Fruit fly (Drosophila melanogaster): ENCODE measurements around the gene CG34452.

CG34452 gene

DNA sequence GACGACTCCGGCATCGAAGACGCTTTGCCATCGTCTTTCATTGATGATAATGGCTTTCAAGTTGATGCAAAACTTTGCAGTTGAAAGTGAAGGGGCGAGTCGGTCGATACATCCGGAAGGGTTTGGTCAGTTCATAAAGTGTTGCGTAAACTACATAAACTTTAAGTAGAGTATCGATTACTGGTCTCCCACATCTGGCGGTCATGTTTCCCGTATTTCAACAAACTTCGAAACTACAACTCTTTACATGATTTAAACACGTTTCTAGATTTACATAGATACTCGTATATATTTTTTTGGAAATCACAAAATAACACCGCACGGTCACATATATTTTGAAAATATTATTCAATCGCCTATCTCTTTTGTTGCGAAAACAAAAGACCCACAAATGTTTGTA lies at the start of gene CG34452:
Gene CG34452, minus strand, starts transcription at position 101 of the 400 bp plus-strand sequence.
- TF ChIP-seq CG17801 (GFP tag; optimal IDR thresholded peaks at IDR 0.05; ENCODE audit: partially characterized antibody): no peak

DNA sequence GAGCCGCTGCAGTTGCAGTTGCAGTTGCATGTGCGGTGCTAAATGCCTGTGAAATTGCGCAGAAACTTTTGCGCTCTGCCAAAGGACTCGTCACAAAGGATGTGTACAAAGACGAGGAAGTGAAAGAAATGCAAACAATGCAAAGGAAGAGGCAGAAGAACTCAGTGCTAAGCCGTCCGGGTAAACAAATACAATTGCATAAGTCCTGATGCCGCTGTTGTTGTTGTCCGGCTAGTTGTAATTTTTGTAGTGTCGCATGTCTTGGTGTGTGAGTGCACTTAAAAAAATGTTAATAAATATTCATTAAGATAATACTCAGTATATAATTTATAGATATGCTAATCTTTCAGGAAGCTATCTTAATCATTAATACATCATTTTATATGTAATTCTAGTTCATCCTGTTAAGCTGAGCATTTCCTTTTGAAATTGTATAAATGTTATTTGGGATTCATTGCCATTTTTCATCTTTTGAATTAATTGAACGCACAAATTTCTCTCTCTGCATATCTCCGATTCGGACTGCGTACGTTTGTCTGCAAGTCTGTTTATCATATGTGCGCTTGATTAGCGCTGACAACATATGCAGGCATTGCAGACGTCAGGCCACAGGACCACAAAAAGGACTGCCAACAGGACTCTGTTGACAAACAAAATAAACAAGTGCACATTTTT lies 44.3 kb upstream of the CG34452 start:
- TF ChIP-seq CG17801 (GFP tag; optimal IDR thresholded peaks at IDR 0.05; ENCODE audit: partially characterized antibody): no peak

DNA sequence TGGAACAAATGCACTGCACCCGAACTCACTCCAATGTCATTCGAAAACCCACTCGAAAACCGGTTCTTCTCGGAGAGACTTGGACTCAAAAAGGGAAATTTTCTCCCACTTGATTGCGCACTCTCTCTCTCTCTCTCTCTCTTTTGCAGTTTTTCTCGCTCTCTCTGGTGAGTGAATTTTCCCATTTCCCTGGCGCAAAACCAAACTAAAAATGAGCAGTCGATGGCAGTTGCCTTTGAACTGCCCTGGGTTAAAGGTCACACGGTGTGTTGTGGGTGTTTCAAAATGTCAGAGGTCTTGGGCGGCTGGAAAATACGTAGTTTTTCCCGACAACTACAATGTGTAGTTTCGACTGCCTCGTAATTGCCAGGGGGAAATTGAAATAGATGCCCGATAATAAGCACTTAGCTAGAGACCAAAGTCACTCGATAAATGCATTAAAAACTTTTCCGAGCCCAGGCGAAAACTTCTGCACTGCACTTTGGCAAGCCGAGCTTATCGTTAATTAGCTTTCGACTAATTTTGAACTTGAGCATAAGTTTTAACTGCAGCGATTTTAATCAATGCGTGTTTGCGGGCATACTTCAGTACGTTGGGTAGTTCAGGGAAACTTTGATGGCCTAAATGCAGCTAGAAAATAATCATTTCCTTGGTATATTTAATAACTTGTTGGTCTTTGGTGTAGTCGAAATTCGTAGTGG lies 41.8 kb upstream of the CG34452 start:
- TF ChIP-seq CG17801 (GFP tag; optimal IDR thresholded peaks at IDR 0.05; ENCODE audit: partially characterized antibody): no peak

DNA sequence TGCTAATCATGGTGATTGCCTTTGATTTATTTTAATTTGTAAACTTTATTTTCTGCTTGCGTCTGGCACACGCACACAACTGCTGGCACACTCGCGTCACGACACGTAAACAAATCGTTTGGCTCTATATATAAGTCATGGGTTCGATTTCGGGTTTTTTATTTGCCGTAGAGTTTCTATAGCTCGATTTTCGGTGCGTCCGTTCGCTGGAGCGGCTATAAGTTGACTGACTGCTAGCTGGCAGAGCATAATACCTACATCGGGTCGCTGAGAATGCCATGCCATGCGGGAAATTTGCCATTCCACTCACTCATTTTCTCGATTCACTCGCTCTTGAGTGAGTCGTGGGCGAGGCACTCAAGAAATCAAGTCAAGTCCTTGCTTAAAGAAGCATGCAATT lies 40.5 kb upstream of the CG34452 start, which contains the start of gene comm:
Gene comm, minus strand, starts transcription at position 236 of the 400 bp plus-strand sequence.
- TF ChIP-seq CG17801 (GFP tag; optimal IDR thresholded peaks at IDR 0.05; ENCODE audit: partially characterized antibody): no peak

DNA sequence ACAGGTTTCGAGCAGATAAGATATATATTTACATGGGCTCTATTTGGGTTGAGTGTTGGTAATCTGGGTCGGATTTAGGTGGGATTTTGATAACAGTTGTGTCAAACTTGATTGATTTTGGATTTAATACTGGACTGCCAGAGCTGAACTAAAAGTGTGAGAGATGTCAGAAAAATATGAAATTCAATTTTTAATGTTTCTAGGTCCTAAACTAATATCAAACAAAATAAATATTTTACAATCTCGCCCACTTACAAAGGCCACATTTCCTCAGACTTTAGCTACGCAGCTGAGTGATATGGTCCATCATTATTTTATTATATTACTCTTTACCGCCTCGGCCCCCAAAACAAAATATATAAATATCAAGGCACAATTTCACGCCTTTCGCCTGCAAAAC lies 39.1 kb upstream of the CG34452 start:
- TF ChIP-seq CG17801 (GFP tag; optimal IDR thresholded peaks at IDR 0.05; ENCODE audit: partially characterized antibody): no peak

DNA sequence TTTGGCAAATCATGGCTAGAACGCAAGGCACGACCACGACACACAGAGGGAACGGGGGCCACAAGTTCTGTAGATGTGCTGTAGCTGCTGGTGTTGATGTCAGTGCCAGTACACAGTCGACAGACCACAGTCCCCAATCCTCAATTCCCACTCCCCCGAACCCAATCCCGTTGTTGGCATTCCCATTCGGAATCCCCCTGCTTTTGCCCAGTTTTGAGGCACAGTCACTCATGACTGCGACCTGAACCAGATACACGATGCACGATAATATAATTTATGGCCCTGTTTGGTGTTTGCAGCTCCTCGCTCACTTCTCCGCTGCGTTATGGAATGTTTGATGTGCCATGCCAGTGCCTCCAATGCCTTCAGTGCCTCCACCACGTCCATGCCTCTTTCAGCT lies 33.2 kb upstream of the CG34452 start:
- TF ChIP-seq CG17801 (GFP tag; optimal IDR thresholded peaks at IDR 0.05; ENCODE audit: partially characterized antibody): no peak

DNA sequence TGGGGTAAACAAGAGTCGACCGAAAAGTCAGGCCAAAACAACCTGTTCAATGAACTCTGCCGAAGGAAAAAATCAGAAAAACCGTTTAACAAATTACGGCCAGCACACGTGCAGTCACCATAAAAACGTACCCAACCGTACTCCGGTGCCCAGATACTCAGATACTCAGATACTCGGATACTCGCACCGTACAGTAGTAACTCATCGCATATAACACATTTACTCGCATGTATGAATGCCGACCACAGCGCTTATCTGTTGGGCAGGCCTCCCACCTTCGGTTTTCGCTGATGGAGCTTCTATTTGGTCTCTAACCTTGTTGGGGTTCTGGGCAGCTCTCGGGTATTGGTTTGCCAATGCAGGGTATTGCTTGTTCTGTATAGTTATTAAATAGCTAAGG lies 32.5 kb upstream of the CG34452 start:
- TF ChIP-seq CG17801 (GFP tag; optimal IDR thresholded peaks at IDR 0.05; ENCODE audit: partially characterized antibody): no peak

DNA sequence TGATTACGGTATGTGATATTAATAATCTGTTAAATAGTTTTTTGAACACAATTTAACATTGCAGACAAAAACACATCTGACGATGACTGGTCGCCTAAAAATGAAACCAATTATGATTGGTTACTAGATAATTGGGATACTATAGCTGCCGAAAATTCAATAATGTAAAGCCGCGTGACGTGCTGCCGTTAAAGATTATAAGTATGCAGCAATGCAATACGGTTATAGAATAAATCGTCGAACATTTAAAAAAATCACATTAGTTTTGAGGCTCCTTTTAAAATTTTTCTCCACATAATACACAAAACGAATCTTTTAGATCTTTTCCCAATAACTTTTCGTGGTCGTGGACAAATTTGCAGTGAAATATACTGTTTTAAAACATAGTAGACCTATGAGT lies 29.8 kb upstream of the CG34452 start, which contains the start of gene CG42570:
Gene CG42570, plus strand, starts transcription at position 301 of the 400 bp plus-strand sequence.
- TF ChIP-seq CG17801 (GFP tag; optimal IDR thresholded peaks at IDR 0.05; ENCODE audit: partially characterized antibody): no peak

DNA sequence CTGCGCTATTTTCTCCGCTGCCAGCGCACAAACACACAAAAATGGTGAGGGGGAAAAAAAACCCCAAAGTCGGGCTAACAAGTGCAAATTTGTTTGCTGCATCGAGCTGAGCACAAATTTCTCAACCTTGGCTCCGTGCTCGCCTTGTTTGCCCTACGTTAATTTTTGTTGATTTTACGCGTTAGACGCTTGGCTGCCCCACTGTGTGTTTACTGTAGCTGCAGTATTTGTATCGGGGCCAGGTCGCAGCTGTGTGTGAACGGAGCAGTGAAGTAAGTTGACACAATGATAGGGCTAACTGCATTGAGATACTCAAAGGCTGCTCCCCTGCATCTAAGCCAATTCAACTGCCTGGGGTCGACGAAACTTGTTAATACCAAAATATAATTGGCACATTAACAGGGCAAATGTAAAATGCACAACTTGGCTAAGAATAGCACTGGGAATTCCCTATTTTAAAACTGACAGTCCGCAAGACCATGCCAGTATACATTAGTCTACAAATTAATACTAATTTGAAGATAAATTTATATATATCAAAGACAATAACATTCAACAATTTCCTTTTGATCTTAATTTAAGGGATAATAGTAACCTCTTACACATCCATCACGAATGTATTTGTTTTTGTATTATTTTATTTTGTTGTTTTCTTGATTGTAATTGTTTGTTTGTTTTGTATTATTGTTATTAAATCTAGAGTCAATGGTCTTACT lies 28.2 kb upstream of the CG34452 start, which contains the start of gene CG42571:
Gene CG42571, plus strand, starts transcription at position 666 of the 716 bp plus-strand sequence.
- no peak for TF ChIP-seq CG17801 (GFP tag; optimal IDR thresholded peaks at IDR 0.05; ENCODE audit: partially characterized antibody)

DNA sequence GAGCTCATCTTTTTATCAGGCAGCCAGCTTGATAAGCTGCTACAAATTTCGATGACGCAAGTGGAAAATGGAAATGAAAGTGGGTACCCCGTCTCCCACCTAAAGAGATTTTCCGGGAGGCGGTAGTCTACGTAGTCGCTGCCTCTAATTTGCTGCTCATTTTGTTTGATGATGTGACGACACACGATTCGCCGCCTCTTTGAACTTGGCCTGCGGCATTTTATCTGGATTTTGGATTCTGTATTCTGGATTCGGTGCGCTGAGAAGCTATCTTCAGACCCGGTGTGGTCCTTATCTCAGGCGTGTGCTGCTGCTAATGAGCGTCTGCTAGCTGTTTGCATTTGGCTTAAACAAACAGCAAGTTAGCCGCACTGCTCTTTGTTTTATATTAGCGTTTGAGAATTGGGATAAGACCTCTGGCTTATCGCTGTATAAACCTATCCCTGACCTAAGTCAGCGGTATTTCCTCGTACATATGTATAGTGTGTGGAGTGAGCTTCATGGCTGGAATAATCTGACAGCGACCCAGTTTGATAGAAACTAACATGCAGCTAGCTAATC lies 26.3 kb upstream of the CG34452 start:
- TF ChIP-seq CG17801 (GFP tag; optimal IDR thresholded peaks at IDR 0.05; ENCODE audit: partially characterized antibody): no peak

DNA sequence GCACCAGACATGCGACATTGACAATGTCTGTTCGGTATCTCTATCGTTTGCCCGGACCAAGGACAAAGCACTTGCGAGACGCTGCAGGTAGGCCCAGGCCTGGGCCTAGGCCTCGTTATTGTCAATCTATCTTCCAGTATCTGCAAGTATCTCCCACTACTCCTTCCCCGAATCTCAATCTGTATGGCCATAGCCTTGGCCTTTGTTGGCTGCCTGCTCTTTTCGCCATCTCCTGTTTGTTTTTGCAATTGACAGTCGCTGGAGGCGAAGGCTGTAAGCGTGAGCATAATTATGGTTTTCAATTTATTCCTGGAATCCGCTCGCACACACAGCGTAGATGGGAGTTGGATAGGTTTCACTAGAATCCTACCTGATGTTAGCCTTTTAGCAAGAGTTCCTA lies 24.4 kb upstream of the CG34452 start:
- no peak for TF ChIP-seq CG17801 (GFP tag; optimal IDR thresholded peaks at IDR 0.05; ENCODE audit: partially characterized antibody)

DNA sequence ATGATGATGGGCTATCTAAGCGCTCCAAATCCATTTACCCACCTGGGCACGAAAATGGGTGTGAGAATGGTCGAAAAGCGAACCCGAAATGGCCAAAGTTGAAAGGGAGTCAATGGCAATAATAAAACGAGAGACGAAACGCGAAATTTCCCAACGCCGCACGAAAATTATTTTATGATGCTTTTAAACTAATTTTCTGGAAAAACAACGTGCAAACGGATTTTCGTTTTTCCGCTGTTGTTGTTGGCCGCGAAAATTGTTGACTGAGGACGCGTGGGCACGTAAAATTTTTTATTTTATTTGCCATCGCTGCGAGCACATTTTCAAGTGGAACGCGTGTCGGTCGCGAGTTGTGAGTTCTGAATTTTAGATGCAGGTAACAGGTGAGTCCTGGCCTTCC lies 23.5 kb upstream of the CG34452 start:
- TF ChIP-seq CG17801 (GFP tag; optimal IDR thresholded peaks at IDR 0.05; ENCODE audit: partially characterized antibody): no peak

DNA sequence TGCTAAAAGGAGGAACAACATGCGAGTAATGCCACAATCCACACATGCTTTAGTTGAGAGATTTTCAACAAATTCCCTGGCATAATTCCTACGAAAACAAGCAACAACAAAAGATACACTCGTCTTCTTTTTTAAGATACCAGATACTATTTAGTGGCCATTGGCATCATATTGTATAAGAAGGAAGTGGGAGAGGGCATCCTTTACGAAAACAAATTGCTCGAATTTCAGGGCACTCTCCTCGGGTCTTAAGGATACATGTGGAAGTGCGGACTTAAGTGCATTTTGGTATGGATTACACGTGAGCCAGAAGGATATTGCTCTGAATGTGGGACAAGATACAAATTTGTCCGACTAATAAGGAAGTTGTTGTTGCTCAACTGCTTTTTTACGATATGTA lies 22.4 kb upstream of the CG34452 start:
- TF ChIP-seq CG17801 (GFP tag; optimal IDR thresholded peaks at IDR 0.05; ENCODE audit: partially characterized antibody): no peak

DNA sequence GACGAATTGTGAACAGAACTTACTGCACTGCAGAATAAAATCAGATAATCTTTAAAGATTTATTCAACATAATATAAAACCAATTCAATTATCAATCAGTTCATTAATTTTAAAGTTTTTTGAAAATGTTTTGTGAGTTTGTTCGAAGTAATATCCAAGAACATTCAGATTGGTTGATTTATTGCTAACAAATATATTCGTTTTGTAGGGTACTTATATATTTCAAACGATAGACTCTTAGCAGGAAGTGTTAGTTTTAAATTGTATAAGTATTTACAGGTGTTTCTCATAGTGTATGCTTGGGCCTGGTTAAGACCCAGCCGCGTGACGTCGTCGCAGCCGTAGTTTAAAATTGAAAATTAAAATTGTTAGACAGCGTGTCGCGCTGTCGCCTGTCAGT lies 20.9 kb upstream of the CG34452 start:
- TF ChIP-seq CG17801 (GFP tag; optimal IDR thresholded peaks at IDR 0.05; ENCODE audit: partially characterized antibody): no peak

DNA sequence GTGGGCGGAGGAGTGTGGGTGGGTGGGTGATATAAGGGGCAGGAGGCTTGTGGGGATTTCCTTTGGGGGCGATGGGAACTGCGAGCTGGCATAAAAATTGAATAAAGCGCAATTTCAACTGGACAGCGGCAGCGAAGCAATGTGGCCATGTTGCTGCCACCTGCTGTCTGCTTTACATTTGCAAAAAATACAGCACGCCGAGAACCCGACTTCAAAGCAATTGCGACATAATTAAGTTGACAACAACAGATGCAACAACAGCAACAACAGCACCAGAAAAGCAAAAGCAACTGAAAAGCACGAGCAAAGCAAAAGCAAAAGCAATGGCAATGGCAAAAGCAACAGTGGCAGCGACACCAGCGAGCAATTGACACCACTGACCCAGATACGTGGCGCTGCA lies 20.5 kb upstream of the CG34452 start:
- TF ChIP-seq CG17801 (GFP tag; optimal IDR thresholded peaks at IDR 0.05; ENCODE audit: partially characterized antibody): no peak
